Worm (Caenorhabditis elegans): Measurements from ENCODE around the gene srv-25.

The srv-25 gene

DNA sequence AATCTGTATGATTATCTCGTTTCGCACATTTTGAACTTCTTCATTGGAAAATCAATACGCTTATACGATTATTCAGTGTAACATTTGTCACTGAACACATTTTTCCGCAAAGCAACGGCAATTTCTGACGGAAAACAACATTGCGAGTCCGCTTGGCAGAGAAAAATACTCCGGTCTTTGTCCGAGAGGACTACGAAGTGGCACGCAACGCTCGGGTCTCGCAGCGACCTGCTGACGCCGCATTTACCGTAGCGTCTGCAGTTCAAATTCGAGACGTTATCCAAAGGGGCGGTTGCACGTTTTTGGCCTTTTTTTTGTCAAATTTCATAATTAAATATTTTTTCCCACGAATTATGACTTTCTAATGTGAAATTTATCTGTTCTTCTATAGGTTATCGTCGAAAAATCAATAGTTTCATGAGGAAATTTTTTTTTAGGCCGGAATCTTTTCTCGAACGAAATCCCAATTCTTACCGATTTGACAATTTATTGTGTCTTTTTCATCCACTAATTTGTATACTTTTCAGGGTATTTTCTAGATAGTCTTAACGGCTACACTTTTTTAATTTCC, 20.2 kb upstream of the srv-25 start, which contains the start of gene sqd-1 (continued):
- TF ChIP-seq F49E8.2 (tag; optimal IDR thresholded peaks at IDR 0.05; ENCODE audit: insufficient read depth) (peak; percentile 78), Y67H2A.10 (GFP tag; conservative IDR thresholded peaks at IDR 0.05) (peak; percentile 84), ceh-91 (GFP tag; IDR thresholded peaks at IDR 0.05) (peak; percentile 89), snpc-1.3 (tag; optimal IDR thresholded peaks at IDR 0.05; ENCODE audit: insufficient read depth) (peak; percentile 64), Y53G8AR.9 (GFP tag; conservative IDR thresholded peaks at IDR 0.05) (peak; percentile 96), attf-6 (GFP tag; IDR thresholded peaks at IDR 0.05) (peak; percentile 79; the same call in 1 of the 2 replicates), B0035.1 (tag; optimal IDR thresholded peaks at IDR 0.05) (peak; percentile 30), K11D2.4 (GFP tag; IDR thresholded peaks at IDR 0.05) (peak; percentile 93), ekl-4 (GFP tag; IDR thresholded peaks at IDR 0.05) (peak; percentile 93), ama-1 (optimal IDR thresholded peaks at IDR 0.05) (no peak), ama-1 (GFP tag; optimal IDR thresholded peaks at IDR 0.05) (no peak), mxl-1 (tag; optimal IDR thresholded peaks at IDR 0.05) (no peak), nfya-2 (GFP tag; IDR thresholded peaks at IDR 0.05) (no peak), lin-26 (GFP tag; IDR thresholded peaks at IDR 0.05) (peak; percentile 71; the same call in 1 of the 2 replicates)

DNA sequence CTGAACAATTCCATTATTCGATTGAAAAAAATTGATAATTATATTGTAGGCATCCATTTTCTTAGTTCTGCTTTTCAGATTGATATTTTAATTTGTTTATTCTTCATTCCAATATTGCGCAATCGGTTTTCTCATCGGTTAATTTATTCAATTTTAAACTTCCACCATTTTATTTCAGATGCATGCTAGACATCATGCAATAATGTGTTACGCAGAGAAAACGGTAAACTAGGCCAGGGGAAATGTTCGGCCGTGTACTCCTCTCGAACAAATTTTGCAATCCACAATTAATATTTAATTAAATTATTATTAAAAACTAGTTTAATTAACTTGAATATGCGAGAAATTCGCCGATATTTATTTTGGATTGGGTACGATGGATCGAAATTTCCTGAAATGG, 18.1 kb upstream of the srv-25 start, which contains the start of gene Y73B6BL.29:
TSS of gene Y73B6BL.29 (plus strand) at position 263 of the 400 bp plus-strand sequence.
- TF ChIP-seq F22D6.2 (tag; optimal IDR thresholded peaks at IDR 0.05): peak; percentile 40
- TF ChIP-seq lin-40 (tag; optimal IDR thresholded peaks at IDR 0.05): peak; percentile 85
- TF ChIP-seq ekl-4 (GFP tag; IDR thresholded peaks at IDR 0.05): peak; percentile 85
- no peak for TF ChIP-seq let-526 (GFP tag; IDR thresholded peaks at IDR 0.05)
- no peak for TF ChIP-seq lin-26 (GFP tag; IDR thresholded peaks at IDR 0.05)
- no peak for TF ChIP-seq nhr-120 (GFP tag; IDR thresholded peaks at IDR 0.05)
- peak; percentile 90 for TF ChIP-seq K12H6.12 (tag; optimal IDR thresholded peaks at IDR 0.05)
- TF ChIP-seq F10E7.11 (tag; optimal IDR thresholded peaks at IDR 0.05): peak; percentile 61
- TF ChIP-seq F33H1.4 (GFP tag; IDR thresholded peaks at IDR 0.05): peak; percentile 77
- peak; percentile 58 for TF ChIP-seq ccch-3 (GFP tag; optimal IDR thresholded peaks at IDR 0.05)
- TF ChIP-seq hsf-1 (GFP tag; IDR thresholded peaks at IDR 0.05): 0 out of 2 replicates have a peak, but pooled peaks have one; percentile 13
- TF ChIP-seq chd-7 (tag; optimal IDR thresholded peaks at IDR 0.05): peak; percentile 56
- TF ChIP-seq gei-17 (GFP tag; optimal IDR thresholded peaks at IDR 0.05): peak; percentile 7
- peak; percentile 94 for TF ChIP-seq lin-54 (GFP tag; optimal IDR thresholded peaks at IDR 0.05)
- no peak for TF ChIP-seq ets-4 (GFP tag; optimal IDR thresholded peaks at IDR 0.05)
- peak; percentile 95 for TF ChIP-seq unc-130 (GFP tag; optimal IDR thresholded peaks at IDR 0.05)
- TF ChIP-seq K11D2.4 (GFP tag; IDR thresholded peaks at IDR 0.05): peak; percentile 55; the same call in 1 of the 2 replicates
- 0 out of 2 replicates have a peak, but pooled peaks have one; percentile 43 for TF ChIP-seq ceh-40 (GFP tag; IDR thresholded peaks at IDR 0.05)
- peak; percentile 69 to 87 for TF ChIP-seq rec-8 (tag; optimal IDR thresholded peaks at IDR 0.05)
- no peak for TF ChIP-seq pha-4 (tag; optimal IDR thresholded peaks at IDR 0.05)
- TF ChIP-seq B0019.2 (GFP tag; conservative IDR thresholded peaks at IDR 0.05): 0 out of 2 replicates have a peak, but pooled peaks have one; percentile 26
- peak; percentile 69 for TF ChIP-seq madf-6 (GFP tag; IDR thresholded peaks at IDR 0.05)
- peak; percentile 12 for TF ChIP-seq B0261.1 (tag; optimal IDR thresholded peaks at IDR 0.05)
- TF ChIP-seq hlh-26 (GFP tag; conservative IDR thresholded peaks at IDR 0.05): no peak
- TF ChIP-seq athp-1 (tag; optimal IDR thresholded peaks at IDR 0.05): peak; percentile 39
- TF ChIP-seq attf-6 (GFP tag; IDR thresholded peaks at IDR 0.05): peak; percentile 65
- TF ChIP-seq F39B2.1 (GFP tag; IDR thresholded peaks at IDR 0.05): peak; percentile 58; the same call in 1 of the 2 replicates
- TF ChIP-seq ama-1 (optimal IDR thresholded peaks at IDR 0.05): no peak
- peak in 1 of 2 experiments; percentile 69 for TF ChIP-seq ama-1 (GFP tag; optimal IDR thresholded peaks at IDR 0.05)
- peak; percentile 46 for TF ChIP-seq zim-3 (tag; optimal IDR thresholded peaks at IDR 0.05)
- peak; percentile 5 for TF ChIP-seq snpc-3.4 (tag; optimal IDR thresholded peaks at IDR 0.05)
- no peak for TF ChIP-seq mes-4 (tag; optimal IDR thresholded peaks at IDR 0.05)
- peak; percentile 23 to 80 for TF ChIP-seq let-607 (tag; optimal IDR thresholded peaks at IDR 0.05)
- TF ChIP-seq lir-1 (GFP tag; conservative IDR thresholded peaks at IDR 0.05): peak; percentile 90
- TF ChIP-seq F37B4.10 (GFP tag; IDR thresholded peaks at IDR 0.05): no peak
- TF ChIP-seq tbp1 (GFP tag; optimal IDR thresholded peaks at IDR 0.05): peak; percentile 70
- peak; percentile 66 for TF ChIP-seq snpc-1.3 (tag; optimal IDR thresholded peaks at IDR 0.05; ENCODE audit: insufficient read depth)
- peak; percentile 49 for TF ChIP-seq ztf-18 (tag; optimal IDR thresholded peaks at IDR 0.05)

Data from whole organism, young adult.